Fruit fly (Drosophila melanogaster): ENCODE results near the gene Cnx99A.

DNA sequence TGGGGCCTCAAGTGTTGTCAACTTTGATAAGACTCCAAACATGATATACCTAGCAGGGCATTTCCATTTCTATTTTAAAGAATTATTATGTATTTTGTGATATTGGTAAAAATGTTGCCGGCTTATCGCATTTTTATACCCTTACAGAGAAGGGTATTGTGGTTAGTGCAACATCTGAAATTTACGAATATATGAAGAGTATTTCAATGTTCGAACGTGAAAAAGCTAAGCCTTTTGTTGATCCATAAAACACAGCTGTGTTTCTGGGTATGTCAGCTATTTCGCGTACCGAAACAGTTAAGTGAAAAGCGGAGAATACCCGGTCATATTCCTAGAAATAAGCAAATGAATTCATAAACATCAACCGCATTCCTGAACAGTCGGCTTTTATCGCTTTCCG lies 27.5 kb downstream of the Cnx99A start:
- TF ChIP-seq Hr39 (optimal IDR thresholded peaks at IDR 0.05) (no peak), abd-A (tag; optimal IDR thresholded peaks at IDR 0.05) (no peak), Hr51 (GFP tag; optimal IDR thresholded peaks at IDR 0.05) (no peak), CG17568 (GFP tag; optimal IDR thresholded peaks at IDR 0.05) (no peak)
